Fruit fly (Drosophila melanogaster) S2 (cell line): Measurements from ENCODE around the gene ScsbetaA.

Source experiments
- CG8478 ChIP-seq: fragments of >200 bp; optimal IDR thresholded peaks from 2 replicates; lab custom pipeline; 2018
- CTCF ChIP-seq, 2 experiments: fragments of >200 bp; optimal IDR thresholded peaks; 2 replicates each; lab custom pipeline; 2018

ScsbetaA gene

dm6 chr3R:8947757-8948428 is 9.4 kb downstream of the ScsbetaA start:
- TF ChIP-seq CG8478 (lab: Kevin White, UChicago) = no peak
- no peak for TF ChIP-seq CTCF (optimal IDR thresholded peaks at IDR 0.05; lab: Kevin White, UChicago)

dm6 chr3R:8948855-8949254 is 10.3 kb downstream of the ScsbetaA start:
- TF ChIP-seq CG8478 (lab: Kevin White, UChicago) (no peak), CTCF (optimal IDR thresholded peaks at IDR 0.05; lab: Kevin White, UChicago) (no peak)

DNA sequence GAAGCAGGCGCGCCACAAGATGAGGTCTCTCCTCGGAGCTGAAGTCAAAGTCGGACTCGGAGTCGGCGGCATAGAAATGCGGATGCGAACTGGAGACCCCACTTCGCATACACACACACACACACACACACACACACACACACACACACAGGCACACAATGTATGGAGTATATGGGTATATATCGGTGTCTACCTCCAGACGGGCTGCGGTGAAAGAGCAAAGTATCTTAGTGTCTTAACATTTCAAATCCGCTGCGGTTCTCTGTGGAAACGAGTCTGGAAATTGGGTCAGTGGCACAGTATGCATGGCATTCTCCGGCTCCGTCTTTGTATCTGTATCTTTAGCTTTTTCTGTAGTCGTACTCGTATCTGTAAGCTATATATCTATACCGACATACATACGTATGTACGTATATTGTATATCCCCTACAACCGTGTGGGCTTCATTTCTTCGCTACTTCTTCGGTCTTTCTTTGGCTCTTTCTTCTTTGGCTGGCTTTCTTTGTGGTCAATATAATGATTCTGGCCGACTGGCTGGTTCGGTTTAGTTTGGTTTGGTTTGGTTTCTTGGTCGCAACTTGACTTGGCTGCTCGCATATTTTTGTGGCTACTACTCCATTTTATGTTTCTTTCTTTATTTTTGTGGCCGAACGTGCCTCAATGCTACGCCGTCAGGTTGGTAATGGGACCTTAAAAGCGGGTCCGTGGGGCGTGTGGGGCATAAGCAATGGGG is 11.0 kb downstream of the ScsbetaA start:
- TF ChIP-seq CG8478 (lab: Kevin White, UChicago) (no peak), CTCF (optimal IDR thresholded peaks at IDR 0.05; lab: Kevin White, UChicago) (no peak)

- TF ChIP-seq CG8478 (lab: Kevin White, UChicago) (no peak), CTCF (optimal IDR thresholded peaks at IDR 0.05; lab: Kevin White, UChicago) (no peak)
Measured at dm6 chr3R:8954515-8955358, 16.2 kb downstream of the ScsbetaA start.

DNA sequence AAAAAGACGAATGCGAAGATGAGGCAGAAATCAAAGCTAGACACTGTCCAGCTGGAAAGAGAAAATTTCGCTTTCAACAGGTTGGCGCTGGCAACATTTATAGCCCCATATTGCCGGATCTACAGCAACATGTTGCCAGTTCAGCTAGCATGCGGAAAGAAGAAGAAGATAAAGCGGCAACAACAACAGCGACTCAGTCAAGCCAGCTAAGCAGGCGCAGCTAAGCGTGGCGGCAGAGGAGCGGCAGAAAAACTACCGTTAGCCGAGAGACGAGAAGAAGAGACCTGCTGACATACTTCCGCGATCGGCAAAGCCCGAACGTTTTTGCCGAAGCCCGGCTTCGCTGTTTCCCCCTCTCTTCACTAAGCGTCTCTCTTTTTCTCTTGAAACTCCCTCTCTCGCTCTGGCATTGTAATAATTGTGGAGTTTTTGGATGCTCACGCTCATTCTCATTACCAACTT is 16.9 kb downstream of the ScsbetaA start:
- TF ChIP-seq CG8478 (lab: Kevin White, UChicago) = no peak
- TF ChIP-seq CTCF (optimal IDR thresholded peaks at IDR 0.05; lab: Kevin White, UChicago) = no peak

DNA sequence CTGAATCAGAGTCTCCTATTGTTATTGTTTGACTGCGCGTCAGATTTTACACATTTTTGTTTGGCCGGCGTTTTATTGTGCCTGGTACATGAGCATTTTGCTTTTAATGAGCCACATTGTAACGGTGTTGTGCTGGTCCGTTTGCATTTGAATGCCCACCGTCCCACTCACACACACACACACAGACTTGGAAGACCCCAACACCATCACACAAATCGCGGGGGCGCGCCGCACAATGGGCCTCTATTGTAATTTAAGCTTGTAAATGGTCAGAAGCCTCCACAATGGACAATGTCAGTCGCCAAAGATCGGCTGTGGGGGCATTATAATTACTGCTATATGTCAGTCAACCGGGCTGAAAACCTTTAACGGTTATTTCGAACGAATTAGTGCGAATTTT is 17.8 kb downstream of the ScsbetaA start:
- TF ChIP-seq CTCF (optimal IDR thresholded peaks at IDR 0.05; lab: Kevin White, UChicago) = no peak
- no peak for TF ChIP-seq CG8478 (lab: Kevin White, UChicago)

DNA sequence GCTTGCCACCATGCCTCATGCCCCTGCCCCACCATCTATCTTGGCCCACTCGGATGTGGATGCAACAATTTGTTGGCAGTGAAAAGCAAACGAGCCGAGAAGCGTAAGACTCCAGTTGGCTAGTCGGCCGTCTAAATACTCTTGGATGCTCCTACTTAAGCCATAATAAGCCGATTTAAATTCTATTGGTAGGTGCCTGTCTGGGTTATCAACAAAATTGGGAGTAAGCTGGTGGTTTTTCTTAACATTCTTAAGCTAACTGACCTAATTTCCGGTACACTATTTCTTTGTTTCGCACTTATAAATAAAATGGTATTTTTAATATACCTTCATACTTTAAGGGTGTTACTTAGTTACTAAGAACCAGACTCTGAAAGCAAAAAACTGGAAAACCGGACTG is 19.2 kb downstream of the ScsbetaA start:
- TF ChIP-seq CTCF (optimal IDR thresholded peaks at IDR 0.05; lab: Kevin White, UChicago) = no peak

- TF ChIP-seq CTCF (optimal IDR thresholded peaks at IDR 0.05; lab: Kevin White, UChicago) = no peak
- TF ChIP-seq CG8478 (lab: Kevin White, UChicago) = no peak
Measured at dm6 chr3R:8958300-8958699, 19.8 kb downstream of the ScsbetaA start.

DNA sequence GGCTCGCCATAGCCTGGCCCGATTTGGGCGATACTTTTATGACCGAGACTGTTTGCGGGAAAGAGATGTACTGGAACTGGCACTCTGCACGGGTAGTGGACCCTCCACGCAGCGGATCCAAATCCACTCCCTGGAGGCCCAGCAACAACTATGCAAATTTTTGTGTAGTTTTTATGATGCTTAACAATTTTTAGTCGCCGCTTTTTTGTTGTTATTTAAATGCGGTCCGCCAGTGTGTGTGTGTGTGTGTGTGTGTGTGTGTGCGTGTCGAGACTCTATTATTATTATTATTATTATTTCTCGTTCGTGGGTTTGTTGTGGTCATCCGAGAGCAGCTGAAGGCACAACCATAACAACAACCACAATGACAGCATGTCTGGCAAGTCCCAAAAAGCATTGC is 20.6 kb downstream of the ScsbetaA start:
- TF ChIP-seq CG8478 (lab: Kevin White, UChicago) (no peak), CTCF (optimal IDR thresholded peaks at IDR 0.05; lab: Kevin White, UChicago) (no peak)

DNA sequence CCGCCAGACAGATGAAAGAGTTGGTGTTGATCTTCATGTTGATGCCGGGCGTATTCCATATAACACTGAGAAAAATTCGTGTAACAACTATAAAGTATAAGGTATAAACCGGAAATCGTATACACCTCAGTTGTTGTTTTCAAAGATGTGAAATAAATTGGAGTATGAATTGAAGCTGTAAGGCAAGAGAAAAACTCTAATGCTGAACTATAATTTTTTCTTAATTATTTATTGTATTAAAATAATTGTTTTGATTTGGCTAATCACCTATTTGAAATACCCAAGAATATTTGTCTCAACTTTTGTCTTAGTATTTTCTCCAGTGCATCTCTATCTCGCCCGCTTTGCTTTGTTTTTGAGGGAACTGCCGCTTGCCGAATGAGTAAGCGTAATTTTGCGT is 21.8 kb downstream of the ScsbetaA start:
- no peak for TF ChIP-seq CG8478 (lab: Kevin White, UChicago)
- TF ChIP-seq CTCF (optimal IDR thresholded peaks at IDR 0.05; lab: Kevin White, UChicago) = no peak

- TF ChIP-seq CG8478 (lab: Kevin White, UChicago) (no peak), CTCF (optimal IDR thresholded peaks at IDR 0.05; lab: Kevin White, UChicago) (no peak)
Measured at dm6 chr3R:8962860-8963755, 24.6 kb downstream of the ScsbetaA start, which contains the start of gene ich. Gene ich, minus strand, starts transcription at chr3R:8963037.

DNA sequence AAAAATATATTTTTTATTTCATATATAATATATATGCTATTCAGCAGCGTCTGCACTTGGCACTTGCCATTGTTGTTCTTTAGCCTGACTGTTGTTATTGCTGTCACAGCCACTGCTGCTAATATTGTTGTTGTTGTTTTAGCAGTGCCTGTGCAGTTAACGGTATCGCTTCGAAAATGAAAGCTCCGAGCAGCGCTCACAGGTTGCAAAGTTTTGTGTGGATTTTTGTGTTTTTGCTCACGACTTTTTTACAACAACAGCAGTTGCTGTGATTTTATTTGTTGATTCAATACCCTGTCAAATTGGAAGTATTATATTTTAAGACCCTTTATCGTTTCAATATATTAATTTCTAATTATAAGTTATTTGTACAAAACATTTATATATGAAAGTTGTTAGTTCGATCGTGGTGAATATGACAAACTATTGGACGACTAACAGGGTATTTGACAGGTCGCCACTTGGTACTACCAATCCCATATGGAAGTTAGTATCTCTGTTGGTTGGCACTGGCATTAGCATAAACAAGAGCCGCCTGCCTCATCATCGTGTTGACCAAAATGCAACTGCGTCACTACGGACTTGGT is 25.3 kb downstream of the ScsbetaA start:
- TF ChIP-seq CG8478 (lab: Kevin White, UChicago) (no peak), CTCF (optimal IDR thresholded peaks at IDR 0.05; lab: Kevin White, UChicago) (no peak)

- TF ChIP-seq CG8478 (lab: Kevin White, UChicago) (no peak), CTCF (optimal IDR thresholded peaks at IDR 0.05; lab: Kevin White, UChicago) (no peak)
Measured at dm6 chr3R:8965546-8965945, 27.0 kb downstream of the ScsbetaA start.
